Fruit fly (Drosophila melanogaster): ENCODE data around the gene CG31274.

Gene CG31274

DNA sequence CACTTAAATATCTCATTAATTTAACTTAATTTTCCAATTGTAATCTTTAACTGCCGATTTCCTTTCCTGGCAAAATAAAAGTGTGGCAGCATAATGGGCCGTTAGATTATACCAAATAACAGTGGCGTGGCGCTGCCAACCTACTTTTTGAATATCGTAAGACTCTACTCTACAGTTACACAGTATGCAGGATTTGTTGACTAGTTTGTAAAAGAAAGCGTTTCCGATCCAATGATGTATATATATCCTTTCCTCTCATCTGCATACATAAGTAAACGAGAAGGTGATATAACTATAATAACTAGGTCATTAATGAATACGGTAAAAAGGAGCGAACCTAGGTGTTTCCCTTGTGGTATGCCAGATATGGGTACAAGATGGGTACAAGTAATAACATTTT, 1.0 kb upstream of the CG31274 start, which contains the start of gene EMC2B (continued):
- TF ChIP-seq disco-r (GFP tag; optimal IDR thresholded peaks at IDR 0.05): peak; percentile 22
- no peak for TF ChIP-seq ro (GFP tag; IDR thresholded peaks at IDR 0.05)
- no peak for TF ChIP-seq E2f2 (GFP tag; IDR thresholded peaks at IDR 0.05)
- peak; percentile 17 for TF ChIP-seq jumu (GFP tag; optimal IDR thresholded peaks at IDR 0.05)
- peak; percentile 14 for TF ChIP-seq CG8388 (GFP tag; optimal IDR thresholded peaks at IDR 0.05)
- TF ChIP-seq CG6272 (GFP tag; IDR thresholded peaks at IDR 0.05): no peak
- TF ChIP-seq Taf1 (GFP tag; IDR thresholded peaks at IDR 0.05): no peak
- TF ChIP-seq CG14014 (GFP tag; IDR thresholded peaks at IDR 0.05): no peak
- TF ChIP-seq tin (GFP tag; optimal IDR thresholded peaks at IDR 0.05): peak; percentile 23
- no peak for TF ChIP-seq crol (GFP tag; IDR thresholded peaks at IDR 0.05)
- no peak for TF ChIP-seq sim (GFP tag; IDR thresholded peaks at IDR 0.05)
- no peak for TF ChIP-seq ssp (GFP tag; IDR thresholded peaks at IDR 0.05)
- peak; percentile 38 for TF ChIP-seq CG2712 (tag; optimal IDR thresholded peaks at IDR 0.05)
- TF ChIP-seq CG14667 (GFP tag; IDR thresholded peaks at IDR 0.05): no peak
- no peak for TF ChIP-seq sob (GFP tag; IDR thresholded peaks at IDR 0.05)
- peak; percentile 49 to 61 for TF ChIP-seq Pdp1 (GFP tag; optimal IDR thresholded peaks at IDR 0.05)
- peak; percentile 39 for TF ChIP-seq pb (GFP tag; optimal IDR thresholded peaks at IDR 0.05)
- no peak for TF ChIP-seq rib (GFP tag; IDR thresholded peaks at IDR 0.05)
- no peak for TF ChIP-seq Sox100B (GFP tag; optimal IDR thresholded peaks at IDR 0.05)
- TF ChIP-seq aop (GFP tag; IDR thresholded peaks at IDR 0.05): no peak
- peak; percentile 94 for TF ChIP-seq Ets65A (GFP tag)
- peak; percentile 52 for TF ChIP-seq unpg (GFP tag; optimal IDR thresholded peaks at IDR 0.05)
- no peak for TF ChIP-seq Jarid2 (GFP tag; optimal IDR thresholded peaks at IDR 0.05)
- TF ChIP-seq nerfin-1 (tag; optimal IDR thresholded peaks at IDR 0.05): no peak
- peak; percentile 39 for TF ChIP-seq CG12155 (GFP tag; optimal IDR thresholded peaks at IDR 0.05)
- peak; percentile 29 for TF ChIP-seq CG10267 (tag; optimal IDR thresholded peaks at IDR 0.05)
- peak; percentile 40 for TF ChIP-seq gro (GFP tag; optimal IDR thresholded peaks at IDR 0.05)
- TF ChIP-seq Nf-YB (GFP tag; optimal IDR thresholded peaks at IDR 0.05): no peak
- peak; percentile 71 for TF ChIP-seq pzg (GFP tag; optimal IDR thresholded peaks at IDR 0.05)
- no peak for TF ChIP-seq CG10462 (GFP tag; optimal IDR thresholded peaks at IDR 0.05)
- TF ChIP-seq CG3838 (GFP tag; optimal IDR thresholded peaks at IDR 0.05): no peak
- TF ChIP-seq Dip3 (GFP tag; optimal IDR thresholded peaks at IDR 0.05): peak; percentile 35
- no peak for TF ChIP-seq Neu2 (GFP tag; optimal IDR thresholded peaks at IDR 0.05; ENCODE audit: borderline replicate concordance)
- peak; percentile 24 for TF ChIP-seq Fer1 (GFP tag; optimal IDR thresholded peaks at IDR 0.05)
- peak; percentile 43 for TF ChIP-seq CG13424 (tag; optimal IDR thresholded peaks at IDR 0.05)
- TF ChIP-seq hbn (GFP tag; IDR thresholded peaks at IDR 0.05; ENCODE audit: partially characterized antibody): no peak
- TF ChIP-seq gem (tag; optimal IDR thresholded peaks at IDR 0.05): peak; percentile 63
- no peak for TF ChIP-seq CG15601 (tag; optimal IDR thresholded peaks at IDR 0.05)
- TF ChIP-seq Meics (GFP tag; optimal IDR thresholded peaks at IDR 0.05): peak; percentile 23
- TF ChIP-seq gcm (GFP tag; optimal IDR thresholded peaks at IDR 0.05): no peak
- no peak for TF ChIP-seq Sry-β (GFP tag; optimal IDR thresholded peaks at IDR 0.05)
- TF ChIP-seq Ravus (GFP tag; IDR thresholded peaks at IDR 0.05): no peak
- no peak for TF ChIP-seq HLHmδ (GFP tag; optimal IDR thresholded peaks at IDR 0.05)
- no peak for TF ChIP-seq wor (GFP tag; IDR thresholded peaks at IDR 0.05)
- no peak for TF ChIP-seq tup (GFP tag; optimal IDR thresholded peaks at IDR 0.05)
- no peak for TF ChIP-seq unc-4 (GFP tag; IDR thresholded peaks at IDR 0.05; ENCODE audit: partially characterized antibody)
- no peak for TF ChIP-seq Bgb (GFP tag; IDR thresholded peaks at IDR 0.05; ENCODE audit: partially characterized antibody)
- no peak for TF ChIP-seq ems (GFP tag; optimal IDR thresholded peaks at IDR 0.05)
- peak; percentile 13 for TF ChIP-seq tx (GFP tag; optimal IDR thresholded peaks at IDR 0.05)
- no peak for TF ChIP-seq jing (GFP tag; optimal IDR thresholded peaks at IDR 0.05)
- no peak for TF ChIP-seq Xrp1 (GFP tag; IDR thresholded peaks at IDR 0.05)
- TF ChIP-seq bab2 (GFP tag; optimal IDR thresholded peaks at IDR 0.05): peak; percentile 21
